Worm (Caenorhabditis elegans) whole organism, L3 larva: Measurements from ENCODE around the gene Y67D8B.5.

Experiments used
- ZK546.5 ChIP-seq: sonication (generic microtip); optimal IDR thresholded peaks from 2 replicates; lab custom pipeline; 2017; ENCODE audit warnings: missing biosample characterization, missing genetic modification characterization
- aly-2 ChIP-seq: fragments of 150-350 bp; optimal IDR thresholded peaks from 2 replicates; lab custom pipeline; 2014; ENCODE audit warnings: missing biosample characterization, missing genetic modification characterization
- ceh-16 ChIP-seq: sonication (generic microtip); optimal IDR thresholded peaks from 2 replicates; lab custom pipeline; 2017; ENCODE audit warnings: missing biosample characterization, missing genetic modification characterization
- ceh-28 ChIP-seq: fragments of 150-350 bp; optimal IDR thresholded peaks from 2 replicates; lab custom pipeline; 2014; ENCODE audit warnings: missing biosample characterization, missing genetic modification reagents, missing genetic modification characterization
- ceh-82 ChIP-seq: fragments of 150-350 bp; optimal IDR thresholded peaks from 2 replicates; lab custom pipeline; 2014; ENCODE audit warnings: missing biosample characterization, missing genetic modification characterization
- egl-27 ChIP-seq: sonication (generic microtip); optimal IDR thresholded peaks from 4 replicates; lab custom pipeline; 2017; ENCODE audit warnings: missing biosample characterization, missing genetic modification reagents, missing genetic modification characterization
- elt-1 ChIP-seq: fragments of 150-350 bp; optimal IDR thresholded peaks from 2 replicates; lab custom pipeline; 2014; ENCODE audit warnings: missing biosample characterization, missing genetic modification characterization
- elt-2 ChIP-seq: sonication (generic microtip); optimal IDR thresholded peaks from 2 replicates; lab custom pipeline; 2016; ENCODE audit warnings: missing genetic modification reagents, mild to moderate bottlenecking, missing genetic modification characterization, missing compliant biosample characterization
- elt-3 ChIP-seq, 3 experiments: fragments of 150-350 bp in 1 of 3; sonication (generic microtip) in 2 of 3; optimal IDR thresholded peaks; 2 replicates in 2 of 3; 4 replicates in 1 of 3; lab custom pipeline; 2014 to 2017; ENCODE audit warnings: missing biosample characterization in 3 of 3, missing genetic modification characterization in 3 of 3
- eor-1 ChIP-seq, 2 experiments: fragments of 150-350 bp; optimal IDR thresholded peaks; 2 replicates each; lab custom pipeline; 2014 to 2018; ENCODE audit warnings: missing biosample characterization in 2 of 2, missing genetic modification characterization in 2 of 2
- fkh-2 ChIP-seq: fragments of 150-350 bp; optimal IDR thresholded peaks from 2 replicates; lab custom pipeline; 2014; ENCODE audit warnings: missing biosample characterization, missing genetic modification reagents, missing genetic modification characterization
- fos-1 ChIP-seq: fragments of 150-350 bp; optimal IDR thresholded peaks from 2 replicates; lab custom pipeline; 2014; ENCODE audit warnings: missing biosample characterization, missing genetic modification characterization
- jun-1 ChIP-seq: fragments of 150-350 bp; optimal IDR thresholded peaks from 2 replicates; lab custom pipeline; 2014; ENCODE audit warnings: missing biosample characterization, missing genetic modification reagents, missing genetic modification characterization
- lin-15B ChIP-seq: fragments of 150-350 bp; optimal IDR thresholded peaks from 2 replicates; lab custom pipeline; 2014; ENCODE audit warnings: missing biosample characterization, missing genetic modification characterization
- lin-39 ChIP-seq: fragments of 150-350 bp; optimal IDR thresholded peaks from 2 replicates; lab custom pipeline; 2018; ENCODE audit warnings: missing biosample characterization, missing genetic modification reagents, missing genetic modification characterization
- lsy-12 ChIP-seq: sonication (generic microtip); optimal IDR thresholded peaks from 2 replicates; lab custom pipeline; 2016; ENCODE audit warnings: mild to moderate bottlenecking, missing genetic modification characterization, missing compliant biosample characterization
- mdl-1 ChIP-seq: fragments of 150-350 bp; optimal IDR thresholded peaks from 2 replicates; lab custom pipeline; 2014; ENCODE audit warnings: missing biosample characterization, missing genetic modification characterization
- nfya-1 ChIP-seq: sonication (generic microtip); optimal IDR thresholded peaks from 2 replicates; lab custom pipeline; 2017; ENCODE audit warnings: missing genetic modification characterization, mild to moderate bottlenecking, missing compliant biosample characterization, antibody characterized with exemption, moderate library complexity; ENCODE audit not compliant: insufficient read depth
- nhr-12 ChIP-seq: fragments of 150-350 bp; optimal IDR thresholded peaks from 2 replicates; lab custom pipeline; 2014; ENCODE audit warnings: missing biosample characterization, missing genetic modification characterization
- nhr-23 ChIP-seq: fragments of 150-350 bp; optimal IDR thresholded peaks from 2 replicates; lab custom pipeline; 2014; ENCODE audit warnings: missing biosample characterization, missing genetic modification reagents, missing genetic modification characterization
- nhr-237 ChIP-seq: fragments of 150-350 bp; optimal IDR thresholded peaks from 2 replicates; lab custom pipeline; 2014; ENCODE audit warnings: missing biosample characterization, missing genetic modification characterization
- nhr-25 ChIP-seq: sonication (generic microtip); optimal IDR thresholded peaks from 2 replicates; lab custom pipeline; 2017; ENCODE audit warnings: missing biosample characterization, missing genetic modification characterization
- nhr-28 ChIP-seq: fragments of 150-350 bp; optimal IDR thresholded peaks from 2 replicates; lab custom pipeline; 2014; ENCODE audit warnings: missing biosample characterization, missing genetic modification characterization
- nhr-43 ChIP-seq: sonication (generic microtip); optimal IDR thresholded peaks from 2 replicates; lab custom pipeline; 2016; ENCODE audit warnings: mild to moderate bottlenecking, missing genetic modification characterization, missing compliant biosample characterization; ENCODE audit not compliant: poor library complexity, severe bottlenecking
- nhr-67 ChIP-seq: fragments of 150-350 bp; optimal IDR thresholded peaks from 2 replicates; lab custom pipeline; 2014; ENCODE audit warnings: missing biosample characterization, missing genetic modification characterization
- nhr-77 ChIP-seq: fragments of 150-350 bp; optimal IDR thresholded peaks from 2 replicates; lab custom pipeline; 2014; ENCODE audit warnings: missing biosample characterization, missing genetic modification characterization
- pha-4 ChIP-seq: fragments of 150-350 bp; optimal IDR thresholded peaks from 2 replicates; lab custom pipeline; 2014; ENCODE audit warnings: missing biosample characterization, missing genetic modification reagents, missing genetic modification characterization
- snpc-4 ChIP-seq: fragments of 150-350 bp; optimal IDR thresholded peaks from 2 replicates; lab custom pipeline; 2014; ENCODE audit warnings: missing biosample characterization, missing genetic modification characterization
- tbx-2 ChIP-seq: sonication (generic microtip); optimal IDR thresholded peaks from 2 replicates; lab custom pipeline; 2016; ENCODE audit warnings: mild to moderate bottlenecking, missing genetic modification characterization, missing compliant biosample characterization
- unc-39 ChIP-seq: sonication (generic microtip); optimal IDR thresholded peaks from 4 replicates; lab custom pipeline; 2017; ENCODE audit warnings: missing biosample characterization, missing genetic modification characterization
- unc-62 ChIP-seq: fragments of 150-350 bp; sonication (generic microtip); optimal IDR thresholded peaks from 4 replicates; lab custom pipeline; 2014; ENCODE audit warnings: missing biosample characterization, missing genetic modification reagents, missing genetic modification characterization
- zag-1 ChIP-seq: fragments of 150-350 bp; optimal IDR thresholded peaks from 2 replicates; lab custom pipeline; 2014; ENCODE audit warnings: missing biosample characterization, missing genetic modification characterization
- ztf-4 ChIP-seq: fragments of 150-350 bp; optimal IDR thresholded peaks from 2 replicates; lab custom pipeline; 2014; ENCODE audit warnings: missing biosample characterization, missing genetic modification characterization

The Y67D8B.5 gene

DNA sequence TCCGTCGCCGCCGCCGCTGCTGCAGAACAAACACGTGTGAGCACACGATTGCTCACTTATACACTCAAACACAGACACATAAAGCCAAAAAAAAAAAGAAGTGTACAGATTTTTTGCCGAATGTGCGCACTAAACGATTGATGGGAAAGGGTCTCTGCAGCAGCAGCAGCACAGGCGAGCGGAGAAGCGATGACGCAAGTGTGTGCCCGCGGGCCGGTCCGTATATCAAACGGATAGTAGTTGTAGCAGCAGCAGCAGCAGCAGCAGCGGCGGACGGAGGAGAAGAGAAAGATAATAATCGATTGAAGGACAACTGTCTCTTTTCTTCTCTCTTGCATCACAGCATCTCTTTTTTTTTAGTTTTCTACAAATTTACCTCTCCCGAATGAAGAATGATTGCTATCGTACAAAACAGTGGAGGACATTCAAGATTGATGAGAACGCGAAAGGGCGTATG, 31.3 kb downstream of the Y67D8B.5 start:
- TF ChIP-seq lsy-12 (tag; lab: Kevin White, UChicago) (peak; percentile 57), nfya-1 (tag; lab: Kevin White, UChicago) (peak; percentile 19), nhr-28 (no peak), nhr-12 (tag; lab: Kevin White, UChicago) (no peak), nhr-23 (tag; lab: Kevin White, UChicago) (peak; percentile 64), pha-4 (tag; lab: Kevin White, UChicago) (peak; percentile 47), snpc-4 (peak; percentile 16), unc-39 (tag; lab: Kevin White, UChicago) (no peak), tbx-2 (tag; lab: Kevin White, UChicago) (peak; percentile 12), elt-2 (peak; percentile 20), nhr-67 (tag; lab: Kevin White, UChicago) (no peak), jun-1 (tag; lab: Kevin White, UChicago) (peak; percentile 23), nhr-43 (tag; lab: Kevin White, UChicago) (peak; percentile 83), lin-15B (tag; lab: Kevin White, UChicago) (no peak), nhr-77 (no peak), ceh-28 (tag; lab: Kevin White, UChicago) (peak; percentile 72), nhr-25 (tag; lab: Kevin White, UChicago) (peak; percentile 73)
- TF ChIP-seq, all 47 proteins: peak for 11

- TF ChIP-seq nhr-77 = no peak
- TF ChIP-seq ceh-28 (tag; lab: Kevin White, UChicago) = peak; percentile 67
- TF ChIP-seq nhr-237 = no peak
- TF ChIP-seq elt-3 (tag; optimal IDR thresholded peaks at IDR 0.05; lab: Kevin White, UChicago) = peak in 1 of 3 experiments; percentile 31
- peak; percentile 12 for TF ChIP-seq nhr-25 (tag; lab: Kevin White, UChicago)
- peak; percentile 92 for TF ChIP-seq nhr-23 (tag; lab: Kevin White, UChicago)
- peak; percentile 12 for TF ChIP-seq egl-27 (tag; lab: Kevin White, UChicago)
- TF ChIP-seq nhr-12 (tag; lab: Kevin White, UChicago) = no peak
- TF ChIP-seq eor-1 (tag; optimal IDR thresholded peaks at IDR 0.05; lab: Kevin White, UChicago) = no peak
- TF ChIP-seq nhr-43 (tag; lab: Kevin White, UChicago) = peak; percentile 81
These were observed 32.1 kb downstream of the Y67D8B.5 start for ce11 chrIV:3234269-3234668.

DNA sequence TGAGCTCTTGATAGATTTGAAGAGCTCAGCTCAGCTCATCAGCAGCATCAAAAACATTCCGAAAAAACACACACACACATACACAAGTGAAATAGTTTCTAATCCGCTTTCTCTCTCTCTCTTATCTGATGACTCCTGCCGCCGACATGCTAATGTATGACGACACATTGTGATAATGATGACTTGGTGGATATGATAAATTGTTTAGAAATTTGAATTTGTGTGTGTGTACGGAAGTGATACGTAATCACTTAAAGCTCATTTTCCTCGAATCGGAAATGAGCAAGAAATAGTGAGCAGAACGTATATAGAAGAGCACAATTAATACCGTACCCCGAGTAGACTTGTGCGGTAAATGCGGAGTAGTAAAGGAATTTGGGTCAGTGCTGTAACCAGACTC, 44.7 kb downstream of the Y67D8B.5 start:
- TF ChIP-seq lin-15B (tag; lab: Kevin White, UChicago) (no peak), aly-2 (no peak), ztf-4 (tag; lab: Kevin White, UChicago) (no peak), unc-62 (GFP tag; lab: Kevin White, UChicago) (no peak), nhr-12 (tag; lab: Kevin White, UChicago) (no peak), lsy-12 (tag; lab: Kevin White, UChicago) (no peak), nhr-23 (tag; lab: Kevin White, UChicago) (no peak), nhr-77 (no peak), lin-39 (tag; lab: Kevin White, UChicago) (no peak), fkh-2 (tag; lab: Kevin White, UChicago) (no peak), mdl-1 (no peak), jun-1 (tag; lab: Kevin White, UChicago) (no peak), nfya-1 (tag; lab: Kevin White, UChicago) (no peak)

- TF ChIP-seq nhr-67 (tag; lab: Kevin White, UChicago) = no peak
- TF ChIP-seq lin-39 (tag; lab: Kevin White, UChicago) = no peak
- no peak for TF ChIP-seq zag-1 (tag; lab: Kevin White, UChicago)
- TF ChIP-seq aly-2 = no peak
- TF ChIP-seq nhr-23 (tag; lab: Kevin White, UChicago) = no peak
- no peak for TF ChIP-seq mdl-1
- TF ChIP-seq lsy-12 (tag; lab: Kevin White, UChicago) = no peak
- TF ChIP-seq nhr-25 (tag; lab: Kevin White, UChicago) = no peak
- no peak for TF ChIP-seq elt-1
- TF ChIP-seq ZK546.5 = no peak
- TF ChIP-seq, all 47 proteins: peak for 0
These were observed 47.9 kb downstream of the Y67D8B.5 start for ce11 chrIV:3250020-3250419.

ce11 chrIV:3251551-3251950, 49.4 kb downstream of the Y67D8B.5 start:
- TF ChIP-seq jun-1 (tag; lab: Kevin White, UChicago) = no peak
- TF ChIP-seq unc-39 (tag; lab: Kevin White, UChicago) = no peak
- TF ChIP-seq fos-1 = no peak
- TF ChIP-seq egl-27 (tag; lab: Kevin White, UChicago) = no peak
- no peak for TF ChIP-seq ceh-82
- no peak for TF ChIP-seq nfya-1 (tag; lab: Kevin White, UChicago)
- no peak for TF ChIP-seq ceh-16 (tag; lab: Kevin White, UChicago)
